Comparison of ENCODE assay signal across 1 fruit fly cellular context in the genomic region with DNA sequence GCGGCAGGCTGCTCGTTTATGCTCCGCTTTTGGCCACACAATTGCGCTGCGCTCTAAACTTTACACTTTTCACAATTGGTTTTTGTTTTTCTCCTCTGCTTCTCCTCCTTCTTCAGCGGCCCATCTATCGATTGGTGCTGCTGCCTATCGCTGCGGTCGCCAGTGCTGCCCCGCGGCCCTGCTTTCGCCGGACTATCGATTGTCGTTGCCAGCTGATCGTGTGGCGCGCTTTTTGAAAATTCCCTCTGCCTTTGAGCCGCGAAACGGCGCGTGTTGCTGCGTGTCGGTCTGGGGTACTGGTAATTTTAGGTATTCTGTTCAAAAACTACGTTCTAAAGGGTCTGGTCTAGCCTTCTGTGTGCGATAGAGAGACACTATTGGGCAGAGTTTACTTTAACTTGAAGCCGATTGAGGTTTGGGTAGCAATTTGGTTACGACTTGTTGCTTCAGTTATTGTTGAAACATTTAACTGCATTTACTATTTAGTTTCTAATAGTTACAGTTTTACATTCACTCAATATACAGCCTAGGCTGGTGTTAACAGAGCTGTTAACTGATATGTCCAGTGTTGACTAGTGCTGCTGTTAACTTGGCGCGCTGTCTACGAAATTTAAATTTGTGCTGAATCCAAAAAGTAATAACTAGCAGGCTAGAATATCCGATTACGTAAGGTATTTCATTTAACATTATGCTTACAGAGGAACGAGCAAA.
TF ChIP-seq lines count a peak whose summit lies in the region.

A gene (minus strand): TSS at position 392 of the 711 bp plus-strand sequence.

TF ChIP-seq in whole organism, embryonic, 481 proteins besides CTCF, POLR2A, EP300 and RAD21 (continued from another document and continues in another):
- no peak for TF ChIP-seq ems (GFP tag; optimal IDR thresholded peaks at IDR 0.05; lab: Kevin White, UChicago)
- no peak for TF ChIP-seq Hr3 (GFP tag; optimal IDR thresholded peaks at IDR 0.05; lab: Kevin White, UChicago)
- no peak for TF ChIP-seq Chrac-16 (GFP tag; optimal IDR thresholded peaks at IDR 0.05; lab: Kevin White, UChicago)
- TF ChIP-seq Dbx (GFP tag; IDR thresholded peaks at IDR 0.05; lab: Robert Waterston, UW): peak; percentile 34; the same call in 1 of the 3 replicates
- TF ChIP-seq HmgZ (tag; optimal IDR thresholded peaks at IDR 0.05; lab: Kevin White, UChicago): peak; percentile 34
- no peak for TF ChIP-seq Mes4 (GFP tag; optimal IDR thresholded peaks at IDR 0.05; lab: Kevin White, UChicago)
- peak; percentile 43; the same call in 1 of the 2 replicates for TF ChIP-seq CG6272 (GFP tag; IDR thresholded peaks at IDR 0.05; lab: Robert Waterston, UW)
- peak; percentile 92 for TF ChIP-seq bbx (GFP tag; IDR thresholded peaks at IDR 0.05; lab: Robert Waterston, UW; ENCODE audit: partially characterized antibody)
- peak; percentile 66 for TF ChIP-seq CG14860 (GFP tag; IDR thresholded peaks at IDR 0.05; lab: Robert Waterston, UW; ENCODE audit: partially characterized antibody)
- TF ChIP-seq salm (tag; optimal IDR thresholded peaks at IDR 0.05; lab: Kevin White, UChicago): no peak
- TF ChIP-seq CG12942 (GFP tag; optimal IDR thresholded peaks at IDR 0.05; lab: Kevin White, UChicago): no peak
- peak; percentile 36 for TF ChIP-seq nmo (GFP tag; optimal IDR thresholded peaks at IDR 0.05; lab: Kevin White, UChicago)
- no peak for TF ChIP-seq jing (GFP tag; optimal IDR thresholded peaks at IDR 0.05; lab: Kevin White, UChicago)
- TF ChIP-seq CG1603 (tag; optimal IDR thresholded peaks at IDR 0.05; lab: Kevin White, UChicago): peak; percentile 60
- TF ChIP-seq ci (GFP tag; IDR thresholded peaks at IDR 0.05; lab: Robert Waterston, UW): peak; percentile 69; the same call in 2 of the 3 replicates
- TF ChIP-seq inv (GFP tag; IDR thresholded peaks at IDR 0.05; lab: Robert Waterston, UW; ENCODE audit: partially characterized antibody): peak; percentile 74
- peak; percentile 24 for TF ChIP-seq hkb (optimal IDR thresholded peaks at IDR 0.05; lab: Kevin White, UChicago)
- TF ChIP-seq hkb (GFP tag; IDR thresholded peaks at IDR 0.05; lab: Robert Waterston, UW): no peak
- peak; percentile 73; the same call in 2 of the 3 replicates for TF ChIP-seq hb (GFP tag; IDR thresholded peaks at IDR 0.05; lab: Robert Waterston, UW; ENCODE audit: partially characterized antibody)
- peak in 1 of 3 experiments; percentile 6 for TF ChIP-seq lola (GFP tag; optimal IDR thresholded peaks at IDR 0.05; lab: Kevin White, UChicago)
- no peak for TF ChIP-seq CG17328 (GFP tag; IDR thresholded peaks at IDR 0.05; lab: Robert Waterston, UW)
- no peak for TF ChIP-seq CG31441 (GFP tag; IDR thresholded peaks at IDR 0.05; lab: Robert Waterston, UW)
- TF ChIP-seq CG6254 (GFP tag; optimal IDR thresholded peaks at IDR 0.05; lab: Kevin White, UChicago): no peak
- no peak for TF ChIP-seq twi (tag; optimal IDR thresholded peaks at IDR 0.05; lab: Kevin White, UChicago)
- TF ChIP-seq CG15601 (tag; optimal IDR thresholded peaks at IDR 0.05; lab: Kevin White, UChicago): peak; percentile 27
- TF ChIP-seq br (optimal IDR thresholded peaks at IDR 0.05; lab: Kevin White, UChicago): no peak
- peak; percentile 42 for TF ChIP-seq Ets97D (GFP tag; optimal IDR thresholded peaks at IDR 0.05; lab: Kevin White, UChicago)
- peak; percentile 86 for TF ChIP-seq p53 (GFP tag; optimal IDR thresholded peaks at IDR 0.05; lab: Kevin White, UChicago)
- TF ChIP-seq CG2116 (GFP tag; optimal IDR thresholded peaks at IDR 0.05; lab: Kevin White, UChicago): peak; percentile 90
- peak; percentile 25; the same call in 1 of the 3 replicates for TF ChIP-seq row (GFP tag; IDR thresholded peaks at IDR 0.05; lab: Robert Waterston, UW)
- peak; percentile 2 for TF ChIP-seq Fer1 (GFP tag; optimal IDR thresholded peaks at IDR 0.05; lab: Kevin White, UChicago)
- TF ChIP-seq CG16779 (GFP tag; IDR thresholded peaks at IDR 0.05; lab: Robert Waterston, UW): no peak
- TF ChIP-seq h (optimal IDR thresholded peaks at IDR 0.05; lab: Kevin White, UChicago): no peak
- TF ChIP-seq CG17361 (GFP tag; IDR thresholded peaks at IDR 0.05; lab: Robert Waterston, UW): 0 out of 3 replicates have a peak, but pooled peaks have one; percentile 27
- peak; percentile 36 for TF ChIP-seq HmgD (GFP tag; optimal IDR thresholded peaks at IDR 0.05; lab: Kevin White, UChicago)
- no peak for TF ChIP-seq CG8944 (GFP tag; optimal IDR thresholded peaks at IDR 0.05; lab: Kevin White, UChicago)
- TF ChIP-seq Dek (tag; optimal IDR thresholded peaks at IDR 0.05; lab: Kevin White, UChicago): peak; percentile 82
- TF ChIP-seq CG4820 (GFP tag; optimal IDR thresholded peaks at IDR 0.05; lab: Kevin White, UChicago): no peak
- TF ChIP-seq ato (GFP tag; IDR thresholded peaks at IDR 0.05; lab: Robert Waterston, UW; ENCODE audit: partially characterized antibody): peak; percentile 93
- no peak for TF ChIP-seq CG31388 (GFP tag; optimal IDR thresholded peaks at IDR 0.05; lab: Kevin White, UChicago)
- TF ChIP-seq CG10147 (GFP tag; optimal IDR thresholded peaks at IDR 0.05; lab: Kevin White, UChicago): no peak
- TF ChIP-seq Sin3A (optimal IDR thresholded peaks at IDR 0.05; lab: Kevin White, UChicago): peak; percentile 71
- 0 out of 2 replicates have a peak, but pooled peaks have one; percentile 28 for TF ChIP-seq cas (GFP tag; IDR thresholded peaks at IDR 0.05; lab: Robert Waterston, UW)
- no peak for TF ChIP-seq CG10431 (GFP tag; optimal IDR thresholded peaks at IDR 0.05; lab: Kevin White, UChicago)
- TF ChIP-seq Med (GFP tag; lab: Kevin White, UChicago): peak; percentile 74
- peak in 1 of 3 experiments; percentile 8 for TF ChIP-seq Stat92E (GFP tag; optimal IDR thresholded peaks at IDR 0.05; lab: Kevin White, UChicago)
- peak in 1 of 2 experiments; percentile 23 for TF ChIP-seq insv (GFP tag; optimal IDR thresholded peaks at IDR 0.05; lab: Kevin White, UChicago)
- TF ChIP-seq Sry-δ (GFP tag; optimal IDR thresholded peaks at IDR 0.05; lab: Kevin White, UChicago): peak; percentile 79
- TF ChIP-seq CG2129 (GFP tag; IDR thresholded peaks at IDR 0.05; lab: Robert Waterston, UW; ENCODE audit: partially characterized antibody): peak; percentile 56
- no peak for TF ChIP-seq Ada2b (GFP tag; IDR thresholded peaks at IDR 0.05; lab: Robert Waterston, UW)
- no peak for TF ChIP-seq C15 (GFP tag; IDR thresholded peaks at IDR 0.05; lab: Robert Waterston, UW)
- TF ChIP-seq stwl (tag; optimal IDR thresholded peaks at IDR 0.05; lab: Kevin White, UChicago): peak; percentile 96
- TF ChIP-seq B-H2 (GFP tag; optimal IDR thresholded peaks at IDR 0.05; lab: Kevin White, UChicago): no peak
- no peak for TF ChIP-seq sd (tag; optimal IDR thresholded peaks at IDR 0.05; lab: Kevin White, UChicago)
- peak; percentile 38 for TF ChIP-seq CG12659 (GFP tag; optimal IDR thresholded peaks at IDR 0.05; lab: Kevin White, UChicago)
- TF ChIP-seq lab (GFP tag; optimal IDR thresholded peaks at IDR 0.05; lab: Kevin White, UChicago): no peak
- TF ChIP-seq rib (GFP tag; IDR thresholded peaks at IDR 0.05; lab: Robert Waterston, UW): peak; percentile 61
- TF ChIP-seq CG15011 (GFP tag; optimal IDR thresholded peaks at IDR 0.05; lab: Kevin White, UChicago): no peak
- TF ChIP-seq CG7372 (GFP tag; IDR thresholded peaks at IDR 0.05; lab: Robert Waterston, UW): no peak
- no peak for TF ChIP-seq CG17802 (tag; optimal IDR thresholded peaks at IDR 0.05; lab: Kevin White, UChicago)
- TF ChIP-seq Trl (optimal IDR thresholded peaks at IDR 0.05; lab: Kevin White, UChicago): no peak
- no peak for TF ChIP-seq Trl (GFP tag; optimal IDR thresholded peaks at IDR 0.05; lab: Kevin White, UChicago)
- TF ChIP-seq Neu2 (GFP tag; optimal IDR thresholded peaks at IDR 0.05; lab: Kevin White, UChicago; ENCODE audit: borderline replicate concordance): no peak
- TF ChIP-seq CG13624 (GFP tag; optimal IDR thresholded peaks at IDR 0.05; lab: Kevin White, UChicago): peak; percentile 46
- TF ChIP-seq wor (GFP tag; IDR thresholded peaks at IDR 0.05; lab: Robert Waterston, UW): no peak
- TF ChIP-seq CG1832 (GFP tag; optimal IDR thresholded peaks at IDR 0.05; lab: Kevin White, UChicago): no peak
- TF ChIP-seq Xbp1 (GFP tag; optimal IDR thresholded peaks at IDR 0.05; lab: Kevin White, UChicago): no peak
- TF ChIP-seq dpn (GFP tag; optimal IDR thresholded peaks at IDR 0.05; lab: Kevin White, UChicago): peak in 1 of 2 experiments; percentile 26
- TF ChIP-seq Myb (GFP tag; optimal IDR thresholded peaks at IDR 0.05; lab: Kevin White, UChicago): peak; percentile 49
- peak; percentile 93 for TF ChIP-seq amos (GFP tag; IDR thresholded peaks at IDR 0.05; lab: Robert Waterston, UW; ENCODE audit: partially characterized antibody)
- TF ChIP-seq trem (tag; optimal IDR thresholded peaks at IDR 0.05; lab: Kevin White, UChicago): peak; percentile 49
- 0 out of 2 replicates have a peak, but pooled peaks have one; percentile 3 for TF ChIP-seq ranshi (GFP tag; IDR thresholded peaks at IDR 0.05; lab: Robert Waterston, UW)
- no peak for TF ChIP-seq Kr (GFP tag; optimal IDR thresholded peaks at IDR 0.05; lab: Kevin White, UChicago)
- TF ChIP-seq CG34224 (GFP tag; IDR thresholded peaks at IDR 0.05; lab: Robert Waterston, UW; ENCODE audit: partially characterized antibody): peak; percentile 85
- TF ChIP-seq CG6791 (GFP tag; IDR thresholded peaks at IDR 0.05; lab: Robert Waterston, UW; ENCODE audit: partially characterized antibody): peak; percentile 87
- no peak for TF ChIP-seq Poxn (GFP tag; IDR thresholded peaks at IDR 0.05; lab: Robert Waterston, UW)
- 0 out of 2 replicates have a peak, but pooled peaks have one; percentile 24 for TF ChIP-seq CG14441 (GFP tag; IDR thresholded peaks at IDR 0.05; lab: Robert Waterston, UW)
- TF ChIP-seq NC2α (GFP tag; optimal IDR thresholded peaks at IDR 0.05; lab: Kevin White, UChicago): no peak
- peak; percentile 65 for TF ChIP-seq MESR4 (GFP tag; optimal IDR thresholded peaks at IDR 0.05; lab: Kevin White, UChicago)
- peak; percentile 65 for TF ChIP-seq CG15514 (GFP tag; optimal IDR thresholded peaks at IDR 0.05; lab: Kevin White, UChicago)
- TF ChIP-seq Nf-YC (tag; optimal IDR thresholded peaks at IDR 0.05; lab: Kevin White, UChicago): peak; percentile 9
- no peak for TF ChIP-seq caup (GFP tag; optimal IDR thresholded peaks at IDR 0.05; lab: Kevin White, UChicago; ENCODE audit: severe bottlenecking)
- no peak for TF ChIP-seq bcd (GFP tag; optimal IDR thresholded peaks at IDR 0.05; lab: Kevin White, UChicago)
- TF ChIP-seq Side (GFP tag; optimal IDR thresholded peaks at IDR 0.05; lab: Kevin White, UChicago): peak; percentile 14
- TF ChIP-seq bowl (GFP tag; IDR thresholded peaks at IDR 0.05; lab: Robert Waterston, UW): no peak
- TF ChIP-seq her (GFP tag; optimal IDR thresholded peaks at IDR 0.05; lab: Kevin White, UChicago): peak; percentile 42
- TF ChIP-seq crc (GFP tag; optimal IDR thresholded peaks at IDR 0.05; lab: Kevin White, UChicago): no peak
- TF ChIP-seq sna (GFP tag; IDR thresholded peaks at IDR 0.05; lab: Robert Waterston, UW; ENCODE audit: partially characterized antibody): peak; percentile 85
- TF ChIP-seq MBD-R2 (GFP tag; IDR thresholded peaks at IDR 0.05; lab: Robert Waterston, UW): peak; percentile 83
- no peak for TF ChIP-seq CG10959 (GFP tag; IDR thresholded peaks at IDR 0.05; lab: Robert Waterston, UW)
- peak; percentile 87 for TF ChIP-seq Adf1 (GFP tag; IDR thresholded peaks at IDR 0.05; lab: Robert Waterston, UW)
- TF ChIP-seq CG4328 (GFP tag; optimal IDR thresholded peaks at IDR 0.05; lab: Kevin White, UChicago): no peak
- no peak for TF ChIP-seq dmrt11E (tag; optimal IDR thresholded peaks at IDR 0.05; lab: Kevin White, UChicago)
- no peak for TF ChIP-seq CG13775 (GFP tag; optimal IDR thresholded peaks at IDR 0.05; lab: Kevin White, UChicago)
- TF ChIP-seq Dref (GFP tag; IDR thresholded peaks at IDR 0.05; lab: Robert Waterston, UW): peak; percentile 99
- peak; percentile 89 for TF ChIP-seq HLH4C (GFP tag; IDR thresholded peaks at IDR 0.05; lab: Robert Waterston, UW; ENCODE audit: partially characterized antibody)
- TF ChIP-seq Hmr (GFP tag; optimal IDR thresholded peaks at IDR 0.05; lab: Kevin White, UChicago): peak; percentile 22
- TF ChIP-seq gt (GFP tag; IDR thresholded peaks at IDR 0.05; lab: Robert Waterston, UW): no peak
- no peak for TF ChIP-seq Lpt (GFP tag; optimal IDR thresholded peaks at IDR 0.05; lab: Kevin White, UChicago)
- TF ChIP-seq Deaf1 (tag; optimal IDR thresholded peaks at IDR 0.05; lab: Kevin White, UChicago): peak; percentile 16
- TF ChIP-seq vnd (GFP tag; IDR thresholded peaks at IDR 0.05; lab: Robert Waterston, UW; ENCODE audit: partially characterized antibody): peak; percentile 81
- TF ChIP-seq CG10267 (tag; optimal IDR thresholded peaks at IDR 0.05; lab: Kevin White, UChicago): peak; percentile 94
- TF ChIP-seq jumu (GFP tag; optimal IDR thresholded peaks at IDR 0.05; lab: Kevin White, UChicago): peak; percentile 3
- peak; percentile 20 for TF ChIP-seq gfzf (GFP tag; optimal IDR thresholded peaks at IDR 0.05; lab: Kevin White, UChicago)
- TF ChIP-seq knrl (GFP tag; IDR thresholded peaks at IDR 0.05; lab: Robert Waterston, UW; ENCODE audit: partially characterized antibody): peak; percentile 82
- no peak for TF ChIP-seq luna (GFP tag; optimal IDR thresholded peaks at IDR 0.05; lab: Kevin White, UChicago)
- peak; percentile 51 for TF ChIP-seq CG6854 (GFP tag; optimal IDR thresholded peaks at IDR 0.05; lab: Kevin White, UChicago)
- TF ChIP-seq Opbp (GFP tag; IDR thresholded peaks at IDR 0.05; lab: Robert Waterston, UW; ENCODE audit: partially characterized antibody): peak; percentile 93
- 0 out of 3 replicates have a peak, but pooled peaks have one; percentile 13 for TF ChIP-seq so (GFP tag; IDR thresholded peaks at IDR 0.05; lab: Robert Waterston, UW)
- no peak for TF ChIP-seq Mad (GFP tag; optimal IDR thresholded peaks at IDR 0.05; lab: Kevin White, UChicago)
- peak; percentile 92 for TF ChIP-seq pzg (GFP tag; optimal IDR thresholded peaks at IDR 0.05; lab: Kevin White, UChicago)
- peak; percentile 98 for TF ChIP-seq Dp (GFP tag; optimal IDR thresholded peaks at IDR 0.05; lab: Kevin White, UChicago)
- no peak for TF ChIP-seq Ets65A (GFP tag; lab: Kevin White, UChicago)
- no peak for TF ChIP-seq tgo (GFP tag; IDR thresholded peaks at IDR 0.05; lab: Robert Waterston, UW)
- peak; percentile 79 for TF ChIP-seq unc-4 (GFP tag; IDR thresholded peaks at IDR 0.05; lab: Robert Waterston, UW; ENCODE audit: partially characterized antibody)
- TF ChIP-seq CG7556 (GFP tag; optimal IDR thresholded peaks at IDR 0.05; lab: Kevin White, UChicago): no peak
- TF ChIP-seq onecut (GFP tag; IDR thresholded peaks at IDR 0.05; lab: Robert Waterston, UW): peak; percentile 76
- peak; percentile 29 for TF ChIP-seq Sry-β (GFP tag; optimal IDR thresholded peaks at IDR 0.05; lab: Kevin White, UChicago)
- TF ChIP-seq ash1 (GFP tag; optimal IDR thresholded peaks at IDR 0.05; lab: Kevin White, UChicago): no peak
- no peak for TF ChIP-seq CG9932 (GFP tag; IDR thresholded peaks at IDR 0.05; lab: Robert Waterston, UW)
